Fruit fly (Drosophila melanogaster) whole organism, embryonic: ENCODE results near the gene Cfp1.
A peak's percentile ranks its signal among the peaks of the same experiment; 100 is the strongest.

Experiments
- Ada2b ChIP-seq: fragments of 200-800 bp; sonication (Bioruptor generic); IDR thresholded peaks from 2 replicates; pipeline ENCODE4 v1.3.6; 2022; ENCODE audit warnings: missing biosample characterization, missing genetic modification characterization
- Adf1 ChIP-seq: fragments of 200-800 bp; sonication (Bioruptor generic); IDR thresholded peaks from 2 replicates; pipeline ENCODE4 v1.3.6; 2022; ENCODE audit warnings: missing biosample characterization, missing genetic modification characterization
- CG10274 ChIP-seq: fragments of 200-800 bp; sonication (Bioruptor generic); optimal IDR thresholded peaks from 3 replicates; lab custom pipeline; 2017; ENCODE audit warnings: missing biosample characterization, mild to moderate bottlenecking, missing genetic modification characterization
- CG10654 ChIP-seq: fragments of 200-800 bp; sonication (Bioruptor generic); optimal IDR thresholded peaks from 2 replicates; lab custom pipeline; 2016; ENCODE audit warnings: missing biosample characterization, missing genetic modification characterization
- CG10979 ChIP-seq: fragments of 200-800 bp; sonication (Bioruptor generic); optimal IDR thresholded peaks from 2 replicates; lab custom pipeline; 2018; ENCODE audit warnings: missing biosample characterization, mild to moderate bottlenecking, missing genetic modification characterization, moderate library complexity
- CG11696 ChIP-seq: fragments of 200-800 bp; sonication (Bioruptor generic); IDR thresholded peaks from 2 replicates; pipeline ENCODE4 v1.3.6; 2022; ENCODE audit warnings: missing biosample characterization, missing genetic modification characterization
- CG12219 ChIP-seq: fragments of 200-800 bp; sonication (Bioruptor generic); optimal IDR thresholded peaks from 3 replicates; lab custom pipeline; 2018; ENCODE audit warnings: missing biosample characterization, mild to moderate bottlenecking, missing genetic modification characterization
- CG12299 ChIP-seq: fragments of 200-800 bp; sonication (Bioruptor generic); optimal IDR thresholded peaks from 2 replicates; lab custom pipeline; 2018; ENCODE audit warnings: missing biosample characterization, mild to moderate bottlenecking, missing genetic modification characterization
- CG13123 ChIP-seq: fragments of 200-800 bp; sonication (Bioruptor generic); optimal IDR thresholded peaks from 2 replicates; lab custom pipeline; 2016; ENCODE audit warnings: missing biosample characterization, missing genetic modification characterization
- CG15514 ChIP-seq: fragments of 200-800 bp; sonication (Bioruptor generic); optimal IDR thresholded peaks from 3 replicates; lab custom pipeline; 2017; ENCODE audit warnings: missing biosample characterization, missing genetic modification characterization, mild to moderate bottlenecking, moderate library complexity, missing genetic modification reagents
- CG1647 ChIP-seq: fragments of 200-800 bp; sonication (Bioruptor generic); optimal IDR thresholded peaks from 3 replicates; lab custom pipeline; 2016; ENCODE audit warnings: missing biosample characterization, missing genetic modification characterization
- CG17186 ChIP-seq: fragments of 200-800 bp; sonication (Bioruptor generic); optimal IDR thresholded peaks from 3 replicates; lab custom pipeline; 2017; ENCODE audit warnings: missing biosample characterization, missing genetic modification reagents, missing genetic modification characterization
- CG18619 ChIP-seq: fragments of 200-800 bp; sonication (Bioruptor generic); optimal IDR thresholded peaks from 3 replicates; lab custom pipeline; 2017; ENCODE audit warnings: missing biosample characterization, mild to moderate bottlenecking, missing genetic modification characterization
- CG3065 ChIP-seq: fragments of 200-800 bp; sonication (Bioruptor generic); optimal IDR thresholded peaks from 2 replicates; lab custom pipeline; 2016; ENCODE audit warnings: missing biosample characterization, missing genetic modification characterization
- CG32772 ChIP-seq: fragments of 200-800 bp; sonication (Bioruptor generic); IDR thresholded peaks from 2 replicates; pipeline ENCODE4 v1.3.6; 2022; ENCODE audit warnings: missing biosample characterization, missing genetic modification characterization
- CG4328 ChIP-seq: fragments of 200-800 bp; sonication (Bioruptor generic); optimal IDR thresholded peaks from 3 replicates; lab custom pipeline; 2017; ENCODE audit warnings: missing biosample characterization, missing genetic modification reagents, missing genetic modification characterization
- CG5245 ChIP-seq: fragments of 200-800 bp; sonication (Bioruptor generic); optimal IDR thresholded peaks from 3 replicates; lab custom pipeline; 2016; ENCODE audit warnings: missing biosample characterization, missing genetic modification characterization
- CG6272 ChIP-seq: fragments of 200-800 bp; sonication (Bioruptor generic); IDR thresholded peaks from 2 replicates; pipeline ENCODE4 v1.3.6; 2022; ENCODE audit warnings: missing biosample characterization, missing genetic modification characterization
- CG7786 ChIP-seq: fragments of 200-800 bp; sonication (Bioruptor generic); optimal IDR thresholded peaks from 2 replicates; lab custom pipeline; 2016; ENCODE audit warnings: missing biosample characterization, missing genetic modification characterization
- CG9727 ChIP-seq: fragments of 200-800 bp; sonication (Bioruptor generic); optimal IDR thresholded peaks from 3 replicates; lab custom pipeline; 2017; ENCODE audit warnings: missing biosample characterization, mild to moderate bottlenecking, missing genetic modification characterization
- CG9817 ChIP-seq: fragments of 200-800 bp; sonication (Bioruptor generic); optimal IDR thresholded peaks from 2 replicates; lab custom pipeline; 2018; ENCODE audit warnings: missing biosample characterization, mild to moderate bottlenecking, missing genetic modification characterization, moderate library complexity
- CHES-1-like ChIP-seq: fragments of 200-800 bp; sonication (Bioruptor generic); optimal IDR thresholded peaks from 2 replicates; lab custom pipeline; 2016; ENCODE audit warnings: missing biosample characterization, missing genetic modification characterization
- Dbx ChIP-seq: fragments of 200-800 bp; sonication (Bioruptor generic); IDR thresholded peaks from 3 replicates; pipeline ENCODE4 v1.3.6; 2022; ENCODE audit warnings: missing biosample characterization, missing genetic modification characterization
- Dip2 ChIP-seq: fragments of 200-800 bp; sonication (Bioruptor generic); IDR thresholded peaks from 2 replicates; pipeline ENCODE4 v1.3.6; 2022; ENCODE audit warnings: missing biosample characterization, missing genetic modification characterization
- H2.0 ChIP-seq: fragments of 200-800 bp; sonication (Bioruptor generic); IDR thresholded peaks from 2 replicates; pipeline ENCODE4 v1.3.6; 2022; ENCODE audit warnings: missing biosample characterization, missing genetic modification characterization
- Hand ChIP-seq: fragments of 200-800 bp; sonication (Bioruptor generic); optimal IDR thresholded peaks from 2 replicates; lab custom pipeline; 2017; ENCODE audit warnings: mild to moderate bottlenecking, missing biosample characterization, missing genetic modification reagents, missing genetic modification characterization
- Hey ChIP-seq: fragments of 200-800 bp; sonication (Bioruptor generic); optimal IDR thresholded peaks from 3 replicates; lab custom pipeline; 2018; ENCODE audit warnings: missing biosample characterization, mild to moderate bottlenecking, missing genetic modification characterization
- Hr3 ChIP-seq: fragments of 200-800 bp; sonication (Bioruptor generic); optimal IDR thresholded peaks from 3 replicates; lab custom pipeline; 2016; ENCODE audit warnings: missing biosample characterization, missing genetic modification characterization
- Mes4 ChIP-seq: fragments of 200-800 bp; sonication (Bioruptor generic); optimal IDR thresholded peaks from 2 replicates; lab custom pipeline; 2016; ENCODE audit warnings: missing biosample characterization, missing genetic modification characterization
- Opbp ChIP-seq: fragments of 200-800 bp; sonication (Bioruptor generic); IDR thresholded peaks from 3 replicates; pipeline ENCODE4 v1.3.6; 2022; ENCODE audit warnings: missing biosample characterization, missing genetic modification characterization; ENCODE audit not compliant: partially characterized antibody
- Optix ChIP-seq: fragments of 200-800 bp; sonication (Bioruptor generic); IDR thresholded peaks from 3 replicates; pipeline ENCODE4 v1.3.6; 2022; ENCODE audit warnings: missing biosample characterization, missing genetic modification characterization
- Rx ChIP-seq: fragments of 200-800 bp; sonication (Bioruptor generic); IDR thresholded peaks from 2 replicates; pipeline ENCODE4 v1.3.6; 2022; ENCODE audit warnings: missing biosample characterization, missing genetic modification characterization
- Sry-β ChIP-seq: fragments of 200-800 bp; sonication (Bioruptor generic); optimal IDR thresholded peaks from 2 replicates; lab custom pipeline; 2018; ENCODE audit warnings: missing biosample characterization, mild to moderate bottlenecking, missing genetic modification characterization, moderate library complexity
- Ssrp ChIP-seq: fragments of 200-800 bp; sonication (Bioruptor generic); optimal IDR thresholded peaks from 2 replicates; lab custom pipeline; 2018; ENCODE audit warnings: missing biosample characterization, mild to moderate bottlenecking, missing genetic modification characterization, moderate library complexity
- ara ChIP-seq: fragments of 200-800 bp; sonication (Bioruptor generic); IDR thresholded peaks from 2 replicates; pipeline ENCODE4 v1.3.6; 2022; ENCODE audit warnings: missing biosample characterization, missing genetic modification characterization
- bigmax ChIP-seq: fragments of 200-800 bp; sonication (Bioruptor generic); optimal IDR thresholded peaks from 2 replicates; lab custom pipeline; 2018; ENCODE audit warnings: missing biosample characterization, mild to moderate bottlenecking, missing genetic modification characterization
- chif ChIP-seq, 2 experiments: fragments of 200-800 bp; sonication (Bioruptor generic); optimal IDR thresholded peaks; 3 replicates each; lab custom pipeline; 2016; ENCODE audit warnings: missing biosample characterization in 2 of 2, missing genetic modification characterization in 2 of 2
- dimm ChIP-seq: fragments of 200-800 bp; sonication (Bioruptor generic); IDR thresholded peaks from 2 replicates; pipeline ENCODE4 v1.3.6; 2022; ENCODE audit warnings: missing biosample characterization, missing genetic modification characterization
- dmrt11E ChIP-seq: fragments of 200-800 bp; sonication (Bioruptor generic); optimal IDR thresholded peaks from 3 replicates; lab custom pipeline; 2018; ENCODE audit warnings: missing biosample characterization, mild to moderate bottlenecking, missing genetic modification characterization, moderate library complexity
- ftz-f1 ChIP-seq: fragments of 200-800 bp; sonication (Bioruptor generic); optimal IDR thresholded peaks from 2 replicates; lab custom pipeline; 2016; ENCODE audit warnings: missing biosample characterization, missing genetic modification characterization
- grn ChIP-seq: fragments of 200-800 bp; sonication (Bioruptor generic); optimal IDR thresholded peaks from 3 replicates; lab custom pipeline; 2017; ENCODE audit warnings: missing biosample characterization, missing genetic modification characterization
- hth ChIP-seq: fragments of >200 bp; optimal IDR thresholded peaks from 2 replicates; lab custom pipeline; 2017; ENCODE audit warnings: inconsistent platforms
- ken ChIP-seq: fragments of 200-800 bp; sonication (Bioruptor generic); IDR thresholded peaks from 3 replicates; pipeline ENCODE4 v1.3.6; 2022; ENCODE audit warnings: missing biosample characterization, missing genetic modification characterization
- klu ChIP-seq: fragments of 200-800 bp; sonication (Bioruptor generic); IDR thresholded peaks from 2 replicates; pipeline ENCODE4 v1.3.6; 2022; ENCODE audit warnings: missing biosample characterization, missing genetic modification characterization
- lola ChIP-seq, 3 experiments: fragments of >200 bp in 2 of 3; fragments of 200-800 bp in 1 of 3; sonication (Bioruptor generic) in 1 of 3; optimal IDR thresholded peaks; 2 replicates each; lab custom pipeline; 2017 to 2019; ENCODE audit warnings: missing biosample characterization in 3 of 3, missing genetic modification characterization in 3 of 3, mild to moderate bottlenecking in 1 of 3, moderate library complexity in 1 of 3
- mam ChIP-seq: fragments of 200-800 bp; sonication (Bioruptor generic); optimal IDR thresholded peaks from 3 replicates; lab custom pipeline; 2016; ENCODE audit warnings: missing biosample characterization, missing genetic modification characterization
- pan ChIP-seq, 4 experiments: fragments of >200 bp in 3 of 4; fragments of 200-800 bp in 1 of 4; sonication (Bioruptor generic) in 1 of 4; optimal IDR thresholded peaks in 3 of 4; IDR thresholded peaks in 1 of 4; 2 replicates each; pipeline versions ENCODE4 v1.3.6 to Lab custom; 2017 to 2022; ENCODE audit warnings: missing biosample characterization in 2 of 4, missing genetic modification characterization in 2 of 4, mixed read lengths in 1 of 4
- ranshi ChIP-seq: fragments of 200-800 bp; sonication (Bioruptor generic); IDR thresholded peaks from 2 replicates; pipeline ENCODE4 v1.3.6; 2022; ENCODE audit warnings: missing biosample characterization, missing genetic modification characterization
- sisA ChIP-seq: fragments of 200-800 bp; sonication (Bioruptor generic); IDR thresholded peaks from 2 replicates; pipeline ENCODE4 v1.3.6; 2022; ENCODE audit warnings: missing biosample characterization, missing genetic modification characterization
- tup ChIP-seq: fragments of 200-800 bp; sonication (Bioruptor generic); optimal IDR thresholded peaks from 2 replicates; lab custom pipeline; 2016; ENCODE audit warnings: missing biosample characterization, mild to moderate bottlenecking, missing genetic modification characterization, moderate library complexity
- usp ChIP-seq: fragments of >200 bp; optimal IDR thresholded peaks from 2 replicates; lab custom pipeline; 2017; ENCODE audit warnings: missing biosample characterization, missing genetic modification characterization

The Cfp1 gene

dm6 chrX:9243417-9243884 lies 29.3 kb downstream of the Cfp1 start, which contains the start of the genes mxc and Larp7 (continued):
- TF ChIP-seq mam (GFP tag; lab: Kevin White, UChicago): peak; percentile 69
- peak; percentile 58; the same call in 1 of the 3 replicates for TF ChIP-seq Dbx (GFP tag; lab: Robert Waterston, UW)
- peak; percentile 41 for TF ChIP-seq CG10654
- peak; percentile 66 for TF ChIP-seq sisA (GFP tag; lab: Robert Waterston, UW)
- no peak for TF ChIP-seq hth
- TF ChIP-seq tup (GFP tag; lab: Kevin White, UChicago): peak; percentile 4
- peak; percentile 13 for TF ChIP-seq ftz-f1 (GFP tag; lab: Kevin White, UChicago)
- TF ChIP-seq Ssrp (tag; lab: Kevin White, UChicago): peak; percentile 59
- TF ChIP-seq ken (GFP tag; lab: Robert Waterston, UW): no peak
- peak; percentile 8 for TF ChIP-seq CG13123
- peak; percentile 43 for TF ChIP-seq CG18619 (GFP tag; lab: Kevin White, UChicago)
- no peak for TF ChIP-seq CG4328 (GFP tag; lab: Kevin White, UChicago)
- TF ChIP-seq Rx: no peak
- peak; percentile 79 for TF ChIP-seq CG7786 (GFP tag; lab: Kevin White, UChicago)
- TF ChIP-seq Ada2b (GFP tag; lab: Robert Waterston, UW): no peak
- TF ChIP-seq CG10979 (tag; lab: Kevin White, UChicago): peak; percentile 27
- peak; percentile 8 for TF ChIP-seq CG12299 (tag; lab: Kevin White, UChicago)
- peak in 1 of 3 experiments; percentile 53 for TF ChIP-seq lola (GFP tag; optimal IDR thresholded peaks at IDR 0.05; lab: Kevin White, UChicago)
- peak; percentile 40 for TF ChIP-seq Mes4 (GFP tag; lab: Kevin White, UChicago)
- TF ChIP-seq CG17186 (GFP tag; lab: Kevin White, UChicago): peak; percentile 83
- TF ChIP-seq ranshi (GFP tag; lab: Robert Waterston, UW): no peak
- TF ChIP-seq pan (optimal IDR thresholded peaks at IDR 0.05; lab: Kevin White, UChicago): no peak
- TF ChIP-seq pan (GFP tag; optimal IDR thresholded peaks at IDR 0.05 in 1 of 2, IDR thresholded peaks at IDR 0.05 in 1 of 2): peak in 1 of 2 experiments; percentile 38
- TF ChIP-seq Hey (tag; lab: Kevin White, UChicago): no peak
- peak; percentile 39 for TF ChIP-seq dmrt11E
- TF ChIP-seq ara (GFP tag; lab: Robert Waterston, UW): no peak
- no peak for TF ChIP-seq CG10274 (GFP tag; lab: Kevin White, UChicago)
- peak; percentile 32; the same call in 1 of the 3 replicates for TF ChIP-seq Optix
- no peak for TF ChIP-seq CG15514 (GFP tag; lab: Kevin White, UChicago)
- TF ChIP-seq CG1647 (GFP tag; lab: Kevin White, UChicago): peak; percentile 21
- peak; percentile 8 for TF ChIP-seq CG5245 (GFP tag; lab: Kevin White, UChicago)
- TF ChIP-seq bigmax (GFP tag; lab: Kevin White, UChicago): peak; percentile 49
- TF ChIP-seq chif (GFP tag; optimal IDR thresholded peaks at IDR 0.05; lab: Kevin White, UChicago): peak; percentile 51 to 67
- TF ChIP-seq Opbp (GFP tag; lab: Robert Waterston, UW): peak; percentile 71; the same call in 2 of the 3 replicates
- TF ChIP-seq grn: no peak
- TF ChIP-seq CG11696 (GFP tag; lab: Robert Waterston, UW): no peak
- peak; percentile 41; the same call in 1 of the 2 replicates for TF ChIP-seq CG32772 (GFP tag; lab: Robert Waterston, UW)
- TF ChIP-seq CG9727 (GFP tag; lab: Kevin White, UChicago): peak; percentile 61
- TF ChIP-seq H2.0 (GFP tag; lab: Robert Waterston, UW): no peak
- TF ChIP-seq CHES-1-like: peak; percentile 78
- no peak for TF ChIP-seq CG12219 (GFP tag; lab: Kevin White, UChicago)
- no peak for TF ChIP-seq Hand (GFP tag; lab: Kevin White, UChicago)
- TF ChIP-seq Hr3 (GFP tag; lab: Kevin White, UChicago): peak; percentile 67
- no peak for TF ChIP-seq Sry-β (GFP tag; lab: Kevin White, UChicago)
- peak; percentile 59 for TF ChIP-seq CG6272 (GFP tag; lab: Robert Waterston, UW)
- TF ChIP-seq usp (GFP tag; lab: Kevin White, UChicago): no peak
- no peak for TF ChIP-seq dimm (GFP tag; lab: Robert Waterston, UW)
- peak; percentile 45; the same call in 1 of the 2 replicates for TF ChIP-seq klu (GFP tag; lab: Robert Waterston, UW)
- TF ChIP-seq CG9817 (tag; lab: Kevin White, UChicago): peak; percentile 73
- TF ChIP-seq Dip2 (GFP tag; lab: Robert Waterston, UW): no peak
- 0 out of 2 replicates have a peak, but pooled peaks have one; percentile 26 for TF ChIP-seq Adf1 (GFP tag; lab: Robert Waterston, UW)
- no peak for TF ChIP-seq CG3065 (GFP tag; lab: Kevin White, UChicago)
